Fruit fly (Drosophila melanogaster): ENCODE results near the gene CAH5.

CAH5 gene

dm6 chr3R:31218214-31218876 is 44.1 kb upstream of the CAH5 start (continued):
- TF ChIP-seq unc-4 (GFP tag; IDR thresholded peaks at IDR 0.05; ENCODE audit: partially characterized antibody) (no peak), CG5953 (GFP tag; IDR thresholded peaks at IDR 0.05) (no peak), dati (GFP tag; IDR thresholded peaks at IDR 0.05) (no peak), CG12659 (GFP tag; optimal IDR thresholded peaks at IDR 0.05) (no peak), psq (GFP tag; optimal IDR thresholded peaks at IDR 0.05) (no peak), Dek (tag; optimal IDR thresholded peaks at IDR 0.05) (peak; percentile 9), Atf-2 (GFP tag; optimal IDR thresholded peaks at IDR 0.05) (no peak), zen2 (GFP tag; IDR thresholded peaks at IDR 0.05; ENCODE audit: partially characterized antibody) (no peak), salm (tag; optimal IDR thresholded peaks at IDR 0.05) (peak; percentile 1), CG15011 (GFP tag; optimal IDR thresholded peaks at IDR 0.05) (no peak), CG9876 (GFP tag; optimal IDR thresholded peaks at IDR 0.05) (no peak), CG4404 (GFP tag; IDR thresholded peaks at IDR 0.05) (no peak), CG7987 (GFP tag; optimal IDR thresholded peaks at IDR 0.05) (no peak), nom (GFP tag; optimal IDR thresholded peaks at IDR 0.05) (no peak), HmgD (GFP tag; optimal IDR thresholded peaks at IDR 0.05) (no peak), pzg (GFP tag; optimal IDR thresholded peaks at IDR 0.05) (peak; percentile 4), tgo (GFP tag; IDR thresholded peaks at IDR 0.05) (no peak), CG6254 (GFP tag; optimal IDR thresholded peaks at IDR 0.05) (peak; percentile 50), CG1603 (tag; optimal IDR thresholded peaks at IDR 0.05) (peak; percentile 11), Dp (GFP tag; optimal IDR thresholded peaks at IDR 0.05) (no peak), CG6689 (GFP tag; IDR thresholded peaks at IDR 0.05) (no peak), B-H2 (GFP tag; optimal IDR thresholded peaks at IDR 0.05) (no peak), Hmr (GFP tag; optimal IDR thresholded peaks at IDR 0.05) (no peak), CG33213 (GFP tag; optimal IDR thresholded peaks at IDR 0.05) (peak; percentile 17), sens (GFP tag) (peak; percentile 47), bab2 (GFP tag; optimal IDR thresholded peaks at IDR 0.05) (no peak), Taf1 (GFP tag; IDR thresholded peaks at IDR 0.05) (no peak), pb (GFP tag; optimal IDR thresholded peaks at IDR 0.05) (no peak), CG32767 (GFP tag; IDR thresholded peaks at IDR 0.05) (no peak), bcd (GFP tag; optimal IDR thresholded peaks at IDR 0.05) (no peak), CG4707 (GFP tag; optimal IDR thresholded peaks at IDR 0.05) (no peak), Fer1 (GFP tag; optimal IDR thresholded peaks at IDR 0.05) (peak; percentile 6), lola (GFP tag; optimal IDR thresholded peaks at IDR 0.05) (no peak), CG8290 (GFP tag; optimal IDR thresholded peaks at IDR 0.05) (no peak), CG8290 (tag; optimal IDR thresholded peaks at IDR 0.05) (peak in 1 of 2 experiments; percentile 17), Myb (GFP tag; optimal IDR thresholded peaks at IDR 0.05) (no peak), CG33557 (GFP tag; optimal IDR thresholded peaks at IDR 0.05) (no peak), CG4282 (GFP tag; optimal IDR thresholded peaks at IDR 0.05) (no peak), zen (tag; optimal IDR thresholded peaks at IDR 0.05) (no peak), CG2202 (tag; optimal IDR thresholded peaks at IDR 0.05) (no peak), CG16815 (GFP tag; optimal IDR thresholded peaks at IDR 0.05) (no peak), CG6813 (GFP tag; optimal IDR thresholded peaks at IDR 0.05) (no peak), CG17912 (GFP tag; optimal IDR thresholded peaks at IDR 0.05) (peak; percentile 74), Optix (GFP tag; IDR thresholded peaks at IDR 0.05) (no peak), CG8944 (GFP tag; optimal IDR thresholded peaks at IDR 0.05) (no peak), kah (GFP tag; optimal IDR thresholded peaks at IDR 0.05) (peak; percentile 2), CG13296 (GFP tag; optimal IDR thresholded peaks at IDR 0.05) (peak; percentile 4), CG17359 (tag; optimal IDR thresholded peaks at IDR 0.05) (no peak), nmo (GFP tag; optimal IDR thresholded peaks at IDR 0.05) (peak; percentile 13), C15 (GFP tag; IDR thresholded peaks at IDR 0.05) (no peak)
